Worm (Caenorhabditis elegans) whole organism, mixed stage, embryonic: ENCODE measurements around the gene ttc-17.

Experiments used
- M03D4.4 ChIP-seq: sonication (generic microtip); optimal IDR thresholded peaks from 2 replicates; lab custom pipeline; 2017; ENCODE audit warnings: mild to moderate bottlenecking, missing genetic modification characterization, missing compliant biosample characterization
- bed-3 ChIP-seq: fragments of 200-800 bp; sonication (Bioruptor generic); optimal IDR thresholded peaks from 3 replicates; lab custom pipeline; 2018; ENCODE audit warnings: mild to moderate bottlenecking, missing genetic modification characterization, moderate library complexity, missing compliant biosample characterization
- blmp-1 ChIP-seq: fragments of 150-350 bp; optimal IDR thresholded peaks from 2 replicates; lab custom pipeline; 2014; ENCODE audit warnings: missing biosample characterization, missing genetic modification characterization
- ceh-39 ChIP-seq: fragments of 150-350 bp; optimal IDR thresholded peaks from 2 replicates; lab custom pipeline; 2014; ENCODE audit warnings: missing biosample characterization, missing genetic modification characterization
- ceh-43 ChIP-seq: fragments of 200-800 bp; sonication (Bioruptor generic); optimal IDR thresholded peaks from 2 replicates; lab custom pipeline; 2018; ENCODE audit warnings: mild to moderate bottlenecking, missing genetic modification characterization, moderate library complexity, missing compliant biosample characterization
- ceh-83 ChIP-seq: fragments of 200-800 bp; sonication (Bioruptor generic); optimal IDR thresholded peaks from 2 replicates; lab custom pipeline; 2018; ENCODE audit warnings: mild to moderate bottlenecking, missing genetic modification characterization, missing compliant biosample characterization
- ces-1 ChIP-seq: fragments of 150-350 bp; optimal IDR thresholded peaks from 2 replicates; lab custom pipeline; 2014; ENCODE audit warnings: missing biosample characterization, missing genetic modification reagents, missing genetic modification characterization
- cnd-1 ChIP-seq: fragments of 200-800 bp; sonication (Bioruptor generic); optimal IDR thresholded peaks from 2 replicates; lab custom pipeline; 2018; ENCODE audit warnings: mild to moderate bottlenecking, missing genetic modification characterization, missing compliant biosample characterization
- drap-1 ChIP-seq: fragments of 200-800 bp; sonication (Bioruptor generic); optimal IDR thresholded peaks from 3 replicates; lab custom pipeline; 2018; ENCODE audit warnings: mild to moderate bottlenecking, missing genetic modification characterization, missing compliant biosample characterization
- elt-1 ChIP-seq: sonication (generic microtip); optimal IDR thresholded peaks from 2 replicates; lab custom pipeline; 2017; ENCODE audit warnings: missing genetic modification characterization, mild to moderate bottlenecking, missing compliant biosample characterization, antibody characterized with exemption, moderate library complexity, borderline replicate concordance; ENCODE audit not compliant: insufficient read depth
- flh-1 ChIP-seq: fragments of 200-800 bp; sonication (Bioruptor generic); optimal IDR thresholded peaks from 2 replicates; lab custom pipeline; 2018; ENCODE audit warnings: mild to moderate bottlenecking, missing genetic modification characterization, moderate library complexity, missing compliant biosample characterization
- ham-2 ChIP-seq: fragments of 200-800 bp; sonication (Bioruptor generic); optimal IDR thresholded peaks from 2 replicates; lab custom pipeline; 2018; ENCODE audit warnings: mild to moderate bottlenecking, missing genetic modification characterization, missing compliant biosample characterization
- hlh-1 ChIP-seq: fragments of 150-350 bp; optimal IDR thresholded peaks from 2 replicates; lab custom pipeline; 2014; ENCODE audit warnings: missing biosample characterization, missing genetic modification reagents, missing genetic modification characterization
- lin-13 ChIP-seq: fragments of 150-350 bp; optimal IDR thresholded peaks from 2 replicates; lab custom pipeline; 2014; ENCODE audit warnings: missing biosample characterization, missing genetic modification characterization
- lin-32 ChIP-seq: fragments of 200-800 bp; sonication (Bioruptor generic); optimal IDR thresholded peaks from 2 replicates; lab custom pipeline; 2018; ENCODE audit warnings: mild to moderate bottlenecking, missing genetic modification characterization, missing compliant biosample characterization
- lsy-2 ChIP-seq: fragments of 150-350 bp; optimal IDR thresholded peaks from 2 replicates; lab custom pipeline; 2014; ENCODE audit warnings: missing biosample characterization, missing genetic modification characterization
- mep-1 ChIP-seq: fragments of 150-350 bp; optimal IDR thresholded peaks from 2 replicates; lab custom pipeline; 2017; ENCODE audit warnings: missing biosample characterization, missing genetic modification reagents, missing genetic modification characterization, inconsistent platforms
- nhr-12 ChIP-seq: fragments of 150-350 bp; optimal IDR thresholded peaks from 2 replicates; lab custom pipeline; 2014; ENCODE audit warnings: missing biosample characterization, missing genetic modification characterization
- nhr-2 ChIP-seq: fragments of 150-350 bp; optimal IDR thresholded peaks from 2 replicates; lab custom pipeline; 2014; ENCODE audit warnings: missing biosample characterization, missing genetic modification characterization
- nhr-237 ChIP-seq: fragments of 150-350 bp; optimal IDR thresholded peaks from 2 replicates; lab custom pipeline; 2014; ENCODE audit warnings: missing biosample characterization, missing genetic modification characterization
- nhr-28 ChIP-seq: fragments of 150-350 bp; optimal IDR thresholded peaks from 2 replicates; lab custom pipeline; 2014; ENCODE audit warnings: missing biosample characterization, missing genetic modification characterization
- nhr-76 ChIP-seq: sonication (generic microtip); optimal IDR thresholded peaks from 2 replicates; lab custom pipeline; 2017; ENCODE audit warnings: missing biosample characterization, missing genetic modification characterization
- pha-4 ChIP-seq: fragments of 150-350 bp; optimal IDR thresholded peaks from 2 replicates; lab custom pipeline; 2018; ENCODE audit warnings: missing biosample characterization, missing genetic modification reagents, missing genetic modification characterization
- sem-2 ChIP-seq: fragments of 200-800 bp; sonication (Bioruptor generic); optimal IDR thresholded peaks from 2 replicates; lab custom pipeline; 2018; ENCODE audit warnings: mild to moderate bottlenecking, missing genetic modification characterization, missing compliant biosample characterization
- snpc-4 ChIP-seq: fragments of 150-350 bp; optimal IDR thresholded peaks from 2 replicates; lab custom pipeline; 2014; ENCODE audit warnings: missing biosample characterization, missing genetic modification characterization
- sptf-1 ChIP-seq: sonication (generic microtip); optimal IDR thresholded peaks from 2 replicates; lab custom pipeline; 2017; ENCODE audit warnings: mild to moderate bottlenecking, missing genetic modification characterization, moderate library complexity, missing compliant biosample characterization
- tbx-8 ChIP-seq: fragments of 200-800 bp; sonication (Bioruptor generic); optimal IDR thresholded peaks from 2 replicates; lab custom pipeline; 2018; ENCODE audit warnings: mild to moderate bottlenecking, missing genetic modification characterization, moderate library complexity, missing compliant biosample characterization
- unc-120 ChIP-seq: sonication (generic microtip); optimal IDR thresholded peaks from 2 replicates; lab custom pipeline; 2017; ENCODE audit warnings: missing genetic modification characterization, missing compliant biosample characterization; ENCODE audit not compliant: poor library complexity, severe bottlenecking
- unc-39 ChIP-seq: fragments of 150-350 bp; optimal IDR thresholded peaks from 2 replicates; lab custom pipeline; 2014; ENCODE audit warnings: missing biosample characterization, missing genetic modification characterization
- unc-62 ChIP-seq: fragments of 150-350 bp; optimal IDR thresholded peaks from 2 replicates; lab custom pipeline; 2014; ENCODE audit warnings: missing biosample characterization, missing genetic modification reagents, missing genetic modification characterization
- zip-8 ChIP-seq: fragments of 150-350 bp; optimal IDR thresholded peaks from 2 replicates; lab custom pipeline; 2014; ENCODE audit warnings: missing biosample characterization, missing genetic modification characterization
- ztf-11 ChIP-seq: fragments of 150-350 bp; optimal IDR thresholded peaks from 2 replicates; lab custom pipeline; 2014; ENCODE audit warnings: missing biosample characterization, missing genetic modification characterization

ttc-17 gene

ce11 chrV:8934264-8934663 lies 22.6 kb upstream of the ttc-17 start:
- TF ChIP-seq ceh-83 (no peak), unc-62 (no peak), mep-1 (tag; lab: Kevin White, UChicago) (no peak), nhr-76 (no peak), nhr-12 (no peak), lin-32 (GFP tag; lab: Kevin White, UChicago) (no peak)

- TF ChIP-seq ceh-83 (no peak), ztf-11 (tag; lab: Kevin White, UChicago) (no peak), snpc-4 (tag; lab: Kevin White, UChicago) (no peak), ces-1 (no peak), flh-1 (GFP tag; lab: Kevin White, UChicago) (no peak), nhr-2 (tag; lab: Kevin White, UChicago) (no peak), nhr-28 (tag; lab: Kevin White, UChicago) (no peak), unc-39 (tag; lab: Kevin White, UChicago) (no peak), lin-32 (GFP tag; lab: Kevin White, UChicago) (no peak), ceh-39 (tag; lab: Kevin White, UChicago) (no peak), sptf-1 (tag; lab: Kevin White, UChicago) (no peak), M03D4.4 (tag; lab: Kevin White, UChicago) (no peak), nhr-12 (no peak), cnd-1 (no peak), sem-2 (GFP tag; lab: Kevin White, UChicago) (no peak), lsy-2 (no peak), unc-62 (no peak), zip-8 (tag; lab: Kevin White, UChicago) (no peak)
These were observed 21.7 kb upstream of the ttc-17 start for ce11 chrV:8935104-8935503.

ce11 chrV:8936184-8936589 lies 20.7 kb upstream of the ttc-17 start, which contains the start of gene unc-23:
TSS of gene unc-23 (plus strand) at chrV:8936359.
- TF ChIP-seq lin-32 (GFP tag; lab: Kevin White, UChicago): no peak
- peak; percentile 64 for TF ChIP-seq unc-120 (tag; lab: Kevin White, UChicago)
- TF ChIP-seq sptf-1 (tag; lab: Kevin White, UChicago): peak; percentile 35
- no peak for TF ChIP-seq snpc-4 (tag; lab: Kevin White, UChicago)
- TF ChIP-seq pha-4 (tag; lab: Kevin White, UChicago): peak; percentile 21
- no peak for TF ChIP-seq drap-1 (GFP tag; lab: Kevin White, UChicago)
- TF ChIP-seq nhr-76: no peak
- peak; percentile 59 for TF ChIP-seq unc-62
- no peak for TF ChIP-seq lsy-2
- no peak for TF ChIP-seq ces-1
- no peak for TF ChIP-seq hlh-1 (tag; lab: Kevin White, UChicago)
- peak; percentile 49 for TF ChIP-seq elt-1 (tag; lab: Kevin White, UChicago)
- no peak for TF ChIP-seq sem-2 (GFP tag; lab: Kevin White, UChicago)
- no peak for TF ChIP-seq lin-13 (tag; lab: Kevin White, UChicago)
- TF ChIP-seq blmp-1 (tag; lab: Kevin White, UChicago): peak; percentile 14
- no peak for TF ChIP-seq tbx-8 (GFP tag; lab: Kevin White, UChicago)
- peak; percentile 17 for TF ChIP-seq nhr-237 (tag; lab: Kevin White, UChicago)
- TF ChIP-seq cnd-1: no peak
- TF ChIP-seq ham-2 (GFP tag; lab: Kevin White, UChicago): peak; percentile 77

ce11 chrV:8936791-8937475 lies 19.9 kb upstream of the ttc-17 start:
- TF ChIP-seq hlh-1 (tag; lab: Kevin White, UChicago): peak; percentile 92
- TF ChIP-seq sptf-1 (tag; lab: Kevin White, UChicago): no peak
- no peak for TF ChIP-seq ham-2 (GFP tag; lab: Kevin White, UChicago)
- no peak for TF ChIP-seq lin-32 (GFP tag; lab: Kevin White, UChicago)
- TF ChIP-seq unc-39 (tag; lab: Kevin White, UChicago): no peak
- peak; percentile 4 for TF ChIP-seq unc-120 (tag; lab: Kevin White, UChicago)
- TF ChIP-seq ceh-43 (GFP tag; lab: Kevin White, UChicago): no peak
- peak; percentile 77 for TF ChIP-seq unc-62
- no peak for TF ChIP-seq nhr-76
- no peak for TF ChIP-seq nhr-2 (tag; lab: Kevin White, UChicago)
- TF ChIP-seq zip-8 (tag; lab: Kevin White, UChicago): no peak
- TF ChIP-seq bed-3 (GFP tag; lab: Kevin White, UChicago): no peak
